Fruit fly (Drosophila melanogaster): ENCODE data around the gene CG4678.

CG4678 gene

dm6 chrX:16651098-16651497 is 44.8 kb upstream of the CG4678 start, which contains the start of the genes CG32573 and CG42512:
CG32573 (plus strand) TSS chrX:16651376.
CG42512 (plus strand) TSS chrX:16651376.
- peak; percentile 45 for TF ChIP-seq Myc (optimal IDR thresholded peaks at IDR 0.05)
- no peak for TF ChIP-seq br (GFP tag; optimal IDR thresholded peaks at IDR 0.05)
- TF ChIP-seq Dfd (GFP tag; optimal IDR thresholded peaks at IDR 0.05), result no peak
- no peak for TF ChIP-seq Rel (GFP tag; optimal IDR thresholded peaks at IDR 0.05)
- peak; percentile 25 for TF ChIP-seq Rel (tag; optimal IDR thresholded peaks at IDR 0.05)

DNA sequence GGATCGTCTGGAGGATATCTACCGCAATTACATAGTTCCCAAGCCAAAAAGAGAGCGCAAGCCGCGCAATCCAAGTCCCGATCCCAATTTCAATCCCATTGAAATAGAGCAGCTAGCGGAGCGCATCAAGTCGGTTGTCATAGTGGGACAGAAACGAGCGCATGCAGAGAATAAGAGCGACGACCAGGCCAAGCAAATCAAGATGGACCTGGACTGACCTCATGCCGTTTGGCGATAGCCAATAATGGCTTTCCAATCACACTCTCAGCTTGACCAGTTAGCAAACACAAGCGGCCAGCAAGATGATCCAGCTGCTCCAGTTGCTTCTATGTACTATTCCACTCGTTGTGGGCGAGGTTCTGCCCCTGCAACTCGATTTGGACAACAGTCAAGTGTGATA is 44.3 kb upstream of the CG4678 start:
- no peak for TF ChIP-seq psq (GFP tag; optimal IDR thresholded peaks at IDR 0.05)
- no peak for TF ChIP-seq Abd-B (GFP tag; optimal IDR thresholded peaks at IDR 0.05)
- no peak for TF ChIP-seq woc (GFP tag; optimal IDR thresholded peaks at IDR 0.05)
- no peak for TF ChIP-seq CG9705 (GFP tag; optimal IDR thresholded peaks at IDR 0.05)
- TF ChIP-seq lola (GFP tag; optimal IDR thresholded peaks at IDR 0.05), result no peak
- no peak for TF ChIP-seq br (GFP tag; optimal IDR thresholded peaks at IDR 0.05)
- TF ChIP-seq usp (GFP tag; optimal IDR thresholded peaks at IDR 0.05), result no peak
- no peak for TF ChIP-seq Vsx2 (GFP tag; optimal IDR thresholded peaks at IDR 0.05; ENCODE audit: partially characterized antibody)
- no peak for TF ChIP-seq N (GFP tag; optimal IDR thresholded peaks at IDR 0.05)
- no peak for TF ChIP-seq Hr83 (GFP tag; optimal IDR thresholded peaks at IDR 0.05; ENCODE audit: poor library complexity, severe bottlenecking)
- TF ChIP-seq Jra (GFP tag; optimal IDR thresholded peaks at IDR 0.05), result no peak
- no peak for TF ChIP-seq tai (GFP tag; optimal IDR thresholded peaks at IDR 0.05)
- TF ChIP-seq Dfd (GFP tag; optimal IDR thresholded peaks at IDR 0.05), result no peak
- no peak for TF ChIP-seq dsf (GFP tag; optimal IDR thresholded peaks at IDR 0.05; ENCODE audit: borderline replicate concordance)
- no peak for TF ChIP-seq GATAd (GFP tag; optimal IDR thresholded peaks at IDR 0.05)
- TF ChIP-seq Hr78 (GFP tag; optimal IDR thresholded peaks at IDR 0.05), result no peak

- TF ChIP-seq CG32264 (GFP tag; optimal IDR thresholded peaks at IDR 0.05) (no peak), fru (GFP tag; optimal IDR thresholded peaks at IDR 0.05) (peak; percentile 23)
Measured at dm6 chrX:16654931-16655409, 41.0 kb upstream of the CG4678 start, which contains the start of the genes Nemp and r. Nemp (minus strand) TSS chrX:16655015. r (plus strand) TSS chrX:16655359.

dm6 chrX:16655724-16656235 is 40.2 kb upstream of the CG4678 start:
- TF ChIP-seq Rel (GFP tag; optimal IDR thresholded peaks at IDR 0.05), result no peak
- TF ChIP-seq Rel (tag; optimal IDR thresholded peaks at IDR 0.05), result peak; percentile 48
- TF ChIP-seq Sp1 (GFP tag; optimal IDR thresholded peaks at IDR 0.05), result peak; percentile 14
- no peak for TF ChIP-seq CG9705 (GFP tag; optimal IDR thresholded peaks at IDR 0.05)
- no peak for TF ChIP-seq dl (GFP tag; optimal IDR thresholded peaks at IDR 0.05; ENCODE audit: insufficient read depth in 1 of 2, partially characterized antibody in 2 of 2)
- no peak for TF ChIP-seq sv (GFP tag; optimal IDR thresholded peaks at IDR 0.05)
- no peak for TF ChIP-seq pan (optimal IDR thresholded peaks at IDR 0.05)
- no peak for TF ChIP-seq brk (GFP tag; optimal IDR thresholded peaks at IDR 0.05)
- TF ChIP-seq rgr (GFP tag; optimal IDR thresholded peaks at IDR 0.05), result peak; percentile 15
- TF ChIP-seq lola (GFP tag; optimal IDR thresholded peaks at IDR 0.05), result no peak
- no peak for TF ChIP-seq fru (GFP tag; optimal IDR thresholded peaks at IDR 0.05)
- TF ChIP-seq br (GFP tag; optimal IDR thresholded peaks at IDR 0.05), result no peak
- TF ChIP-seq psq (GFP tag; optimal IDR thresholded peaks at IDR 0.05), result peak; percentile 8
- no peak for TF ChIP-seq Hr83 (GFP tag; optimal IDR thresholded peaks at IDR 0.05; ENCODE audit: poor library complexity, severe bottlenecking)

DNA sequence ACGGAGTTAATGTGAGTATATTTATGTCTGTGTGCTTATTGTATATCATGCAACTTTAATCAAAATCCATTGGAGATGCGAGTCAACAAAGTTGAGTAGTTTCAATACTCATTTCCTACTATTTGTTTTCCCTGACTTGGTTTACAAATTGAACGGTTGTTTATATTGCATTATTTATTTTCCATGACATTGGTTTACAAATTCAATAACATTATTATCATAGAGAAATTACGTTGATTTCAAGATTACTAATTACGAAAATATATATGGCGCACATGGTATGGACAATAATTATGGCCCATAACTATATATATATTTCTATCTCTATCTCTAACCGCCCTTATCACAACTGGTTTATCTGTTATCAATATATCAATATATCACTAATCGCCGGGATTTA is 35.3 kb upstream of the CG4678 start:
- TF ChIP-seq OdsH (GFP tag; optimal IDR thresholded peaks at IDR 0.05), result no peak
- TF ChIP-seq sv (GFP tag; optimal IDR thresholded peaks at IDR 0.05), result no peak
- no peak for TF ChIP-seq Mio (GFP tag; optimal IDR thresholded peaks at IDR 0.05)
- TF ChIP-seq tai (GFP tag; optimal IDR thresholded peaks at IDR 0.05), result no peak
- TF ChIP-seq h (GFP tag; optimal IDR thresholded peaks at IDR 0.05), result no peak
- no peak for TF ChIP-seq jim (GFP tag; optimal IDR thresholded peaks at IDR 0.05)
- no peak for TF ChIP-seq lola (GFP tag; optimal IDR thresholded peaks at IDR 0.05)
- TF ChIP-seq Sp1 (GFP tag; optimal IDR thresholded peaks at IDR 0.05), result no peak
- TF ChIP-seq Abd-B (GFP tag; optimal IDR thresholded peaks at IDR 0.05), result no peak
- no peak for TF ChIP-seq CG32264 (GFP tag; optimal IDR thresholded peaks at IDR 0.05)
- no peak for TF ChIP-seq Vsx2 (GFP tag; optimal IDR thresholded peaks at IDR 0.05; ENCODE audit: partially characterized antibody)
- TF ChIP-seq Dfd (GFP tag; optimal IDR thresholded peaks at IDR 0.05), result no peak
- TF ChIP-seq HLH106 (tag; optimal IDR thresholded peaks at IDR 0.05), result no peak
- no peak for TF ChIP-seq dmrt93B (GFP tag; optimal IDR thresholded peaks at IDR 0.05)
- TF ChIP-seq psq (GFP tag; optimal IDR thresholded peaks at IDR 0.05), result no peak
- TF ChIP-seq foxo (GFP tag; optimal IDR thresholded peaks at IDR 0.05), result no peak
- no peak for TF ChIP-seq ey (GFP tag; optimal IDR thresholded peaks at IDR 0.05)
- TF ChIP-seq sage (GFP tag; optimal IDR thresholded peaks at IDR 0.05), result no peak
- no peak for TF ChIP-seq Hr78 (GFP tag; optimal IDR thresholded peaks at IDR 0.05)

All from whole organism, wandering third instar larva.